Comparison of ENCODE assay signal across 3 worm cellular contexts in the genomic region with DNA sequence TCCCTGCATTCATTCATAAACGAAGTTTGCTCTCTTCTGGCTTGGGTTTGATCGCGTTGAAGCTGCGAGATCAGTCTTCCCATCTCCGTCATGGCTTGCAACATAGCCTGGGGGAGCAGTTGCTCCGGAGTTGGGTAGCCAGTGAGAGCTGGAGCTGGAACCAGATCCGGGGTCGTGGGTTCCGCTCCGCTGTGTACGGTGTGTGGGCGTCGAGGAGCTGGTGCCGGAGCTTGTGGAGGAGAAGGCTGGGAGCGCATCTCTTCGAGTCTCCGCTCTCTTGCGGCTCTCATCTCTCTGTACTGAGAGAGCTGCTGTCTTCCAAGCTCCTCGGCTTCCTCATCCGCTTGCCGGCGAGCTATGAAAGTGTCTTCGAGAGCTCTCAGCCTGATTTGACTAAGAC.
TF ChIP-seq lines count a peak whose summit lies in the region.

No protein-coding gene starts in this region.

TF ChIP-seq in whole organism, L4 larva, 104 proteins besides CTCF, POLR2A, EP300 and RAD21:
- TF ChIP-seq ZK546.5 (tag; optimal IDR thresholded peaks at IDR 0.05; lab: Kevin White, UChicago) (no peak), set-16 (GFP tag; IDR thresholded peaks at IDR 0.05; lab: Robert Waterston, UW) (peak; percentile 94), aha-1 (tag; lab: Kevin White, UChicago) (peak; percentile 40)

TF ChIP-seq in whole organism, midembryonic, 9 proteins besides CTCF, POLR2A, EP300 and RAD21:
- TF ChIP-seq tab-1 (GFP tag; IDR thresholded peaks at IDR 0.05; lab: Robert Waterston, UW) (0 out of 2 replicates have a peak, but pooled peaks have one; percentile 11), cog-1 (tag; optimal IDR thresholded peaks at IDR 0.05; lab: Kevin White, UChicago) (no peak)

TF ChIP-seq in whole organism, young adult, 124 proteins besides CTCF, POLR2A, EP300 and RAD21:
- TF ChIP-seq egrh-3 (GFP tag; IDR thresholded peaks at IDR 0.05; lab: Robert Waterston, UW): peak; percentile 82
- no peak for TF ChIP-seq xnd-1 (tag; optimal IDR thresholded peaks at IDR 0.05; lab: Kevin White, UChicago)
- peak; percentile 15 for TF ChIP-seq fkh-3 (tag; optimal IDR thresholded peaks at IDR 0.05; lab: Kevin White, UChicago)
- 0 out of 2 replicates have a peak, but pooled peaks have one; percentile 8 for TF ChIP-seq nfyb-1 (GFP tag; IDR thresholded peaks at IDR 0.05; lab: Robert Waterston, UW)
- TF ChIP-seq lag-1 (GFP tag; IDR thresholded peaks at IDR 0.05; lab: Robert Waterston, UW): no peak
- no peak for TF ChIP-seq lin-54 (GFP tag; optimal IDR thresholded peaks at IDR 0.05; lab: Kevin White, UChicago)
- TF ChIP-seq rcor-1 (GFP tag; IDR thresholded peaks at IDR 0.05; lab: Robert Waterston, UW): no peak
- TF ChIP-seq B0035.1 (tag; optimal IDR thresholded peaks at IDR 0.05; lab: Kevin White, UChicago): no peak
- TF ChIP-seq tlf-1 (GFP tag; optimal IDR thresholded peaks at IDR 0.05; lab: Kevin White, UChicago): no peak
- peak; percentile 69; the same call in 1 of the 2 replicates for TF ChIP-seq zfh-2 (GFP tag; conservative IDR thresholded peaks at IDR 0.05; lab: Robert Waterston, UW)
